Fruit fly (Drosophila melanogaster) S2 (cell line): Measurements from ENCODE around the gene SerRS.

Source experiments
- CG8478 ChIP-seq: fragments of >200 bp; optimal IDR thresholded peaks from 2 replicates; lab custom pipeline; 2018
- CTCF ChIP-seq, 2 experiments: fragments of >200 bp; optimal IDR thresholded peaks; 2 replicates each; lab custom pipeline; 2018

DNA sequence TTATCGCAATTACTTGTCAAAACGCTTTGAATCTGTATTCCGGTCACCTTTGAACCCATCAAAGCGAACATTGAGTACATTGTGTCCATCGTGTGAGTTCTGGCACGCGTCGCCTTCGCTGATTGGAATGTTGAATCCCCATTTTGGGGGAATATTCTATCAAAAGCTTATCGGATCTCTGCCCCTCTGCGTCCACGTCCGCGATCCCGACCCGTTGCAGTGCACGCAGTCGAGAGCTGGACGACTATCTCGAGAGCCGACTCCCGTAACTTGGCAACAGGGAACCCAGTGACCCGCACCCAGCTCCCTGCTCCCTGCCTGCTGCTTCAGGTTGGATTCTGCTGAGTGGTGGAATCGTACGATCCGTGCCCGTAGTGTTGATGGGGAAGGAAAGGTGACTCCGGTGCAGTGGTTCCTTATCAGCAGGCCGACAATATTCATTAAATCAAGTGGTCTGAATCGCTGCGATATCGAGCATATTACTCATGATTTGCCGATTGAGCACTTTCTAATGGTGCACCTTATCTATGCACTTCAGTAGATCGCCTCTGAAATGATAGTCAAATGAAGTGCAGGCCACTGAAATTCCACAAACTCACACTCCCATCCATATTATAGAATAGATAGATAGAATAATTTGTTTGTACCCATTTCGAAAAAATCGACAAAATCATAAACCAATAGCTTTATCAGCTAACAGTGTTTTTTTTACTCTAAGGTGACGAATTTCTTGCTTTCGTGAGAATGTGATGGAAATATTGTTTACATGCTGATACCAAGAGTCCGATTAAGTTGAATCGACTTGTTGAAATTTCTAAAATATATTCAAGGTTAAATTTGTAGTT, 7.7 kb upstream of the SerRS start:
- TF ChIP-seq CTCF (optimal IDR thresholded peaks at IDR 0.05; lab: Kevin White, UChicago) (no peak), CG8478 (no peak)
